Worm (Caenorhabditis elegans) whole organism, midembryonic: ENCODE data around the gene fbxa-219.

Source experiments
- T22C8.4 ChIP-seq: fragments of 200-800 bp; sonication (Bioruptor generic); IDR thresholded peaks from 2 replicates; pipeline ENCODE4 v1.3.6; 2022; ENCODE audit warnings: missing genetic modification characterization, missing compliant biosample characterization
- flt-1 ChIP-seq: fragments of 200-800 bp; sonication (Bioruptor generic); IDR thresholded peaks from 2 replicates; pipeline ENCODE4 v1.3.6; 2022; ENCODE audit warnings: missing genetic modification characterization, missing compliant biosample characterization
- med-1 ChIP-seq: sonication (generic microtip); optimal IDR thresholded peaks from 2 replicates; lab custom pipeline; 2017; ENCODE audit warnings: missing genetic modification characterization, mild to moderate bottlenecking, missing compliant biosample characterization, antibody characterized with exemption, missing genetic modification reagents; ENCODE audit not compliant: insufficient read depth

- TF ChIP-seq T22C8.4 (GFP tag; lab: Robert Waterston, UW) (no peak), med-1 (GFP tag; lab: Kevin White, UChicago) (no peak), flt-1 (GFP tag; lab: Robert Waterston, UW) (no peak)
These were observed 12.9 kb downstream of the fbxa-219 start for ce11 chrIII:2304149-2304548.
